Worm (Caenorhabditis elegans) whole organism, dauer: Measurements from ENCODE around the gene glb-5.

Experiments used
- unc-62 ChIP-seq: sonication (generic microtip); optimal IDR thresholded peaks from 2 replicates; lab custom pipeline; 2017; ENCODE audit warnings: missing biosample characterization, missing genetic modification reagents, missing genetic modification characterization

The glb-5 gene

DNA sequence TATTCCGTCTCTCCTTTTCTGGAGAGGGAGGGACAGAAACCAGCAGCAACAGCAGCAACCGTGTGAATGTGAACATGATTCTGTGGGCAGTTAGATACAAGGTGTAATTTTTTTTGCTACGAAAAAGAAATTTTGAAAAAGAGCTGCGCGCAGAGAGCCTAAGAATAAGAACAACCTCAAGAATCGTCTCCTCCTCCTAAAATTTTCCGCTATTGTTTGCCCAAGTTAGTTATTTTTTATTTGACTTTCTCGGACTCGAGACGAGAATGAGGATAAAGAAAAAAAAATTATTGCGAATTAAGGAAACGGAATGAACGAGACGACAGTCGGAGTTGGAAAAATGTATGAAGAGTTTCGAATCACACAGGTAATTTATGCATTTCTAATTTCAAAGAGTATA lies at the start of gene glb-5:
Gene glb-5, plus strand, starts transcription at position 301 of the 400 bp plus-strand sequence.
- no peak for TF ChIP-seq unc-62 (GFP tag; lab: Kevin White, UChicago)

DNA sequence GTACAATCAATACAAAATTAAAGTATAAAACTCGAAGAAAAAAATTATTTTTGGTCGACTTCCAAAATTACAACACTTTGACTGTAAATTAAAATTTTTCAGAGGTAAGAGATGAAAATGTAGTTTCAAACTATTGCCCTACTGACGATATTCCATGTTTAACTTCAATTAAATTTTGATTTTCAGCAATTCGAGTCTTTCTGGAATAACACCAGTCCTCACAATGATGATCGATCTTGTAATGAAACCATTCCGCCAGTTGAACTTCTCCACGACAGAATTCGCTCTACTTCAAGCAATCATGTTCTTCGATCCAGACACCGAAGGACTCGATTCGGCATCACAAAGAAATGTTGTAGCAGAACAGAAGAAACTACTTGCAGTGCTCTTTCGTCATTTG lies 49.6 kb upstream of the glb-5 start:
- TF ChIP-seq unc-62 (GFP tag; lab: Kevin White, UChicago): no peak

DNA sequence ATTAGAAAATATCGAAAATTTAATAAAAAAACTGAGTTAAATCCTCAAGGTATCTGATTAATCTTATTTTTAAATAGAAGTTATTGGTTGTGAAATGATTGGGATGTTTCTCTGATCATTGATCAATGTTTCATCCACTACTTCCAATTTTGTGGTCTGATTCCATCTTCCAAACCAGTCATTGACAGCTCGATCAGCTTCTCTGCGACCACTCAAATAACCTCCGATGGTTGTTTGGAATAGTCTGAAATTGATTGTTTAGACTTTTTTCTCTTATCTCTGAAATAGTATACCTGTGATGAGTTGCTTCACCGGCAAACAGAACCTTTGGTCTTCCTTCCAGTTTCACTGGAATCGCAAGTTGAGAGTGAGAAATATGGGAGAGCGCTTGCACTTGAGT lies 48.7 kb upstream of the glb-5 start:
- TF ChIP-seq unc-62 (GFP tag; lab: Kevin White, UChicago): no peak

DNA sequence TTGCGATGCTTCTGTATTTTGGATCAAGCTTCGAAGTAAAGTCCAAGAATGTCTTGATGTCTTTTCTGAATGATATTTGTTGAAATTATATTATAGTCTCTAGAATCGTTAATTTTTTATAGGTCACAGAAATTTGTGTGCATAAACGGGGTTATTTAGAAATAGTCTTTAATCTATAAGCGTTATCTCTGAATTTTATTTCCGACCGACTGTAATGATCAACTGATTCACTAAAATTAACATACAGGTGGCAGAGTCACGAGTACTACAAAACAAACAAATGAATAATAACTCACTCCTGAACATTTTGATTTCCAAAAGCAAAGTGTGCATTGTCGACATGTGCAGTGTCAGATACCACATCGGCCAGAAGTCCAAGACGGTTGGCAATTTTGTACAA lies 47.0 kb upstream of the glb-5 start:
- no peak for TF ChIP-seq unc-62 (GFP tag; lab: Kevin White, UChicago)

DNA sequence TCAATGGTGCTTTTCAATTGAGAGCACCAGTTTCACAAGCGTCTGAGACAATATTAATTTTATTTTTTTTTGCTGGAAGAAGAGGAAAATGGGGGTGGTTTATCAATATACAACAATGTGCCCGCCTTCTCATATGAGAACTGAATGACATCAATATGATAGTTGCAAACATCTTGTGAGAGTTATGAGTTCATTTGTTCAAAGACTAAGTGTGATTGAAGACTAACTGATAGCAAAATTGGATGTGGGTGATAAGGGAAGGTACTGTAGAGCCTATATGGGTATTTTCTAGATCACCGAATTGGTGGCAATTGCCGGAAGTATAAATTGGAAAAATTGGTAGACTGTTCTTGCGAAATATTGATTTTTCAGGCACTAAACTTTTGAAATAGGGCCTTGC lies 46.1 kb upstream of the glb-5 start:
- TF ChIP-seq unc-62 (GFP tag; lab: Kevin White, UChicago): no peak

DNA sequence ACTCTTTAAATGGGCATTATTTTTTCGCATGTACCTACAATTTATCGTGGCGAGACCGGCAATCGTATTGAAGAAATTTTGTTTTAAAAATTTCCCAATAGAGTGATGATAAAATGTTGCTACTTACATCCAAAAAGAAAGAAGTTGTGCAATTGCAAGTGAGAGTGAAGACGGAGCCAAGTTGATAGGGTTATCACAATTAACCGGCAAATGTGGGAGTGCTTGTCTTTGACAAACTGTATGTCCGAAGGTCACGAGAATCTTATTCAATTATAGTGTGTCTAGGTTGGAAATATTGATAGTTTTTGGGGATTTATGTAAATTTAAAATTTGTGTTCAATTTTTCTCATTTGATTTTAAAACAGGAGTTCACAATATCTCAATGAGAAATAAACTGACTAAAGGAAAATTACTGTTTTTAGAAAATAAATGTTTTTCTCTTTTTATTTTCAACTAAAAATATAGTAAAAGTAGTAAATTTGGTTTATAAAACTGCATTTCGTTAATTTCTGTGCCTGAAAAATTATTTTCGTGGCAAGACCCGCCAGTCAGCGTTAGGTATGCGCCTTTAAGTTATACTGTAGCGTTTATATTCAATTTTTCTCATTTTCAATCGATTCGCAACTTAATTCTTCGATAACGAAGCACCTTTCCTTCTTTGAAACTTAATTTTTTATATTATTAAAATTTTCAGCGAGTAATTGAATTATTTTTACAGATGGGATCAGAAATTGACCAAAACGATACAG lies 44.9 kb upstream of the glb-5 start, which contains the start of the genes hpo-15 and mms-19:
Gene hpo-15, minus strand, starts transcription at position 201 of the 749 bp plus-strand sequence.
Gene mms-19, plus strand, starts transcription at position 719 of the 749 bp plus-strand sequence.
- no peak for TF ChIP-seq unc-62 (GFP tag; lab: Kevin White, UChicago)

DNA sequence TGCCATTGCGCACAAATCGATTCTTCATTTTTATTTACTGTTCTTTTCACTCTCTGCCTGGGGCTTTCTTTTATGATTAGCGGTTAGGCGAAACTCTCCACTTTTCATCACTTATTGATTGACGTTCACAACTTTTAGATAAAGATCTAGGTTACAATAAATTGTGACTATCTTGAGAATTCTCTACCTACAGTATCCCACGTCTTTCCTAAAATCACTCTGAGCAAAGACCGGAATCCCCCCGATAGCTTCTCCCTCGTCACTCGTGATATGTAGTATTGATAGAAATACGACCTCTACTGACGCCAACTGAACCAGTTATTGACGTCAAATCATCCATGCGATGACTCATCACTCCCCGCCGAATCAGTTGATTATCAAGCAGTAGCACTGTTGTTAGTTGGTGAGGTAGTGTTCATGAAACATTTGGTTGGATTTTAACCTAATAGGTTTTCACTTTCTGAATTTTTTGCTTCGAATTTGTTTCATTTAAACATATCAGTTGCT lies 36.9 kb upstream of the glb-5 start, which contains the start of gene hir-1:
Gene hir-1, plus strand, starts transcription at position 405 of the 507 bp plus-strand sequence.
- no peak for TF ChIP-seq unc-62 (GFP tag; lab: Kevin White, UChicago)

DNA sequence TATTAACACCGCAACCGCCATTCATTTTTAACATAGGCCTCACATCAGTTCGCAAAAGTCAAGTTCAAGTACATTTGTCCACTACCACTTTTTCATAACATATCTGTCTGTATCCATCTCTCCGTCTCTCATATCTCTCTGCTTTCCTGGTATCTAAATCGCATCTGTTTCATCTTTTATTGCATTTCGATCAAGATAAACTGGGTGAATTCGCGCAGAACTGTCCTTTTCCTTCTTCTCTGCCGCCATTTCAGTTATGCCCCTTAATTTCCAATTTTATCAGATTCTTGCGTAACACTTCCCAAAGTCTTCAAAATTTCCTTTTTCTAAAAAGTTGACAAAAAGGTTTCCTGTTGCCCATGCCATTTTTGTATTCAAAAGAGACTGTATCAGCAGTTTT lies 35.4 kb upstream of the glb-5 start:
- TF ChIP-seq unc-62 (GFP tag; lab: Kevin White, UChicago): no peak

DNA sequence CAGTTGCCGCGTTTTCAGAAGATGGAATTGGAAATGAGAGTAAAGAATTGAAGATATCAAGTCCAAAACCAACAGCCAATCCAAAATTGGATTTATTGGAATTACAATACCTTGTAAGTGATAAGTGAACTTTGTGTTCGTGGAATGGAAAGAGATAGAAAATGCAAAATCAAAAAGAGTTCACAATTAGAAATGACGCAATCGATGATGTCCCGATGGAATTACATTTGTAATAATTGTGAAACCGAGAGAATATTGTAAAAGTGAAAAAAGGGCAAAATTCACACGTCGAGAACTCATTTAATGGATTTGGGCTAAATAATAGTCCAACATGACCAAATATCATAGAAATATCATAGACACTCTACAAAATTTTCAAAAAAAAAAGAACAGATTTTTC lies 33.5 kb upstream of the glb-5 start:
- TF ChIP-seq unc-62 (GFP tag; lab: Kevin White, UChicago): no peak

DNA sequence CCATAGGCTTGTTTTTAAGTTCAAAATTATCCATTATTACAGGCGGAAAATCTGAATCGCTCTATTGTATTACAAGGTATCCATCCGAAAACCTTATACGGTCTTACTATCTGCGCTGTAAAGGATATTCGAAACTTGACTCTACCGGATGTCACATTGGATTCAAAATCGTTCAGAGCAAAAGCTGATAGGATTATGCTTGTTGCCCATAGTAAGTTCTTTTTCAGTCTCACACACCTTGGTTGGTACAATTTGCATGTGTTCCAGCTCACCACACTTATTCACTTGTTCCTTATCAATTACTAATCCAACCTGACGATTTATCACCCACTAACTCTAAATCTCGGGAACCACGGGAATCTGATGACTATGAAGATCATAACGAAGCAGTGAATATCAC lies 31.0 kb upstream of the glb-5 start:
- TF ChIP-seq unc-62 (GFP tag; lab: Kevin White, UChicago): no peak

DNA sequence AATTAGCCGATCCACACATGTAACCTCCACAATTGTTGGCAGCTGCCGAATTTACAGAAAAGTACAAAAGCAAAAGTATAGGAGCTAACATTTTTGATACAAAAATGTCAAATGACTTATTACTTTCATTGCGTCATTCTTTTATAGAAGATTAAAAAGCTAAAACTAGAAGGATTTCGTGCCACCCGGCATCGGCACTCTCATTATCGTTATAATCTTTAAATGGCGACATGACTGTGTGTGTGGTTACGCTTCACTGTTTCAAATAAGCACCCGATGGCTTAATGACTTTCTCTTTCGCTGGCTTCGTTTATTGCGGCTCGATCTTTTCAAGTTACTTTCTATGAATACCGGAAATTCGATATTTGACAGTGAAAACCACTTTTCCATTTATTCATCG lies 24.9 kb upstream of the glb-5 start, which contains the start of gene grl-1:
Gene grl-1, minus strand, starts transcription at position 101 of the 400 bp plus-strand sequence.
- TF ChIP-seq unc-62 (GFP tag; lab: Kevin White, UChicago): no peak

DNA sequence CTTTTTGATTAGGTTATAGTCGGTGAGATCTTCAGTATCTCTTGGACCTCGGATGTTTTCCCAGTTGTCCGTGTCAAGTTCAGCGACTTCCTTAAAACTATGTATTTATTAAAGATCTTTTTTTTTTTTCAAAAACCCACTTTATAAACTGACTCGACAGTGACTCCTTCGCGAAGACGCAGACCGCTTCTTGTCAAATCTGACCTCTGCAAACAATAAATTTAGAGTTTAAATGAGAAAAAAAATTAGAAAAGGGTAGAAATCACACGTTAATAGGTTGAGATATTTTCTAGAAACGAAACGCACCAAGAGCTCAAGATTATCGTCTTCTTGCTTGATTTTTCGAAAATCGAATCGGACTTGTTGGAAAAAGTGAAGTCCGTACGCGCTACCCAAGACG lies 22.9 kb upstream of the glb-5 start, which contains the start of gene C24G6.8:
Gene C24G6.8, minus strand, starts transcription at position 101 of the 400 bp plus-strand sequence.
- no peak for TF ChIP-seq unc-62 (GFP tag; lab: Kevin White, UChicago)

DNA sequence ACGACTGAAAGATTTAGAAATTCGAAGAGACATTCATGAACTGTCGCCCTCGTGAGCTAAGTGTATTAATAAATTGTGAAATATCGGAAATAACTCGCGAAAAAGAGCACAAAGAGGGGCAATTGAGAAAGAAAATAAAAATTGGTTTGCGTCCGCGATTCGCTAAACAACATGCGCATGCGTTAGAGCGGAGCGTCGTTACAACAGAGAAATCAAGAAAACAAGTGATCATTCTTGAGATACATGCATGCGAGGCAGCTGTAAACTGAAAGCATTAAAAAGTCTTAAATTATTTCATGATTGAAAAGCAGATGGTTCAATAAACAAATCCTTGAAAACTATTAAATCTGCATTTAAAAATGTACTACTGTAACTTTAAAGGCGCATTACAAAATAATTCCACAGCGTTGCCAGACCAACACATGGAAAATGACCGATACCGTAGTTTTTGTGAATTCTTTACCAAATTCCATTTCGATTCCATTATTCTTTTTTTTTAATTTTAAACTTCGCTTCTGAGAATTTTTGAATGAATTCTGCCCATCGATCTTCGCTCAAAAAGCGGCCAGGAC lies 22.4 kb upstream of the glb-5 start, which contains the start of the genes cox-16 and syp-2:
Gene cox-16, minus strand, starts transcription at position 4 of the 572 bp plus-strand sequence.
Gene syp-2, plus strand, starts transcription at position 248 of the 572 bp plus-strand sequence.
- TF ChIP-seq unc-62 (GFP tag; lab: Kevin White, UChicago): no peak

DNA sequence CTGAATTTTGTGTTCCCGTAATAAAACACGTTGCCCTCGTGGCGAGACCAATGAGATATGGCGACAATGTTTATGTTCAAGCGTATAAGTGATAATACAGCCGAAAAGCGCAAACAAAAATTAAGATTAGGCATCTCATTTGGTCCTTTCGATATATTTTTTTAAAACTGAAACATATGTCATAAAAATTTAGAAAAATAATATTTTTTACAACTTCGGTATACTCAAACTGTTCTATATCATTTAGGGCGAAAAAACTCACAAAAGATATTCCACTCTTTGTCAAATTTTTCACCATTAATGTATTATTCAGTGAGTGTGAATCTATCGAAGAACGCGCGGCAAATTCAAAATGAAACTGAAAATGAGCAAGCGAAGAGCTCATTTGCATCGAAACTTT lies 20.2 kb upstream of the glb-5 start, which contains the start of gene cft-1:
Gene cft-1, plus strand, starts transcription at position 301 of the 400 bp plus-strand sequence.
- TF ChIP-seq unc-62 (GFP tag; lab: Kevin White, UChicago): no peak

DNA sequence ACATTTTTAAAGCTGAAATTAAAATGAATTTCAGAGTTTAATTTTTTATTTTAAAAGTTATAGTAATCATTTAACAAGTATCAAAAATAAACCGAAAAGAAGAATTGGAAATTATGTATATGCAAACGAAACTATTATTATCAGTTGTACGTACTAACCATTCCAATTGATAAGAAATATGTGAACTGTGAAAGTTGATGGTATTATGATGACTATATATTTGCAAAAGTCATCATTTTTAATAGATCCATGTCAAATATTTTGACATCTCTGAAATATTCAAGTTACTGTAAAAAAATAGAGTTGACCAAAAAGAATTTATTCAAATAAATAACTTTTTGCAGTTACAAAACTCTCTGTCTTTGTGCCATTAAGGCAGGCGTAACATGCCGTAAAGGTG lies 10.6 kb upstream of the glb-5 start, which contains the start of gene ugt-48:
Gene ugt-48, minus strand, starts transcription at position 12 of the 400 bp plus-strand sequence.
- TF ChIP-seq unc-62 (GFP tag; lab: Kevin White, UChicago): no peak

DNA sequence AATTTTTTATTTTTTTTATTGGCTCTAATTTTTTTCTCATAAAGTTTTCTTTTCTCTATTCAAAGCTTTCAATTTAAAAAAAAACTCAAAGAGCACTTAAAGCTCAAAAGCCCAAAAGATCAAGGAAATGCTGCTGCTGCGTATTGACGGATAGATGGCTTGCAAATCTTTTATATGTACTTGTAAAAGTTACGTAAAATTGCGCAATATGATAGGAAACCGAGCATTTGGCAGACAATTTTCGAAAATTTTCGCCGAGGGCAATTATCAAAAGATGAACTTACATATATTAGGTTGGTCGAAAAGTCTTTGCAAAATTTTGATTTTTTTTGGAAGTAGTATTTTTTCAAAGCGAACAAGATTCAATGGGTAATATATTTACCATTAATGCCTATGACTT lies 10.2 kb upstream of the glb-5 start:
- no peak for TF ChIP-seq unc-62 (GFP tag; lab: Kevin White, UChicago)
